Worm (Caenorhabditis elegans) whole organism, late embryonic: ENCODE measurements around the gene ZK673.11.

ENCODE experiments used
- C08G9.2 ChIP-seq: sonication (generic microtip); optimal IDR thresholded peaks from 2 replicates; lab custom pipeline; 2016; ENCODE audit warnings: mild to moderate bottlenecking, missing genetic modification characterization, moderate library complexity, missing compliant biosample characterization
- C38D4.7 ChIP-seq: fragments of 200-800 bp; sonication (Bioruptor generic); optimal IDR thresholded peaks from 2 replicates; lab custom pipeline; 2018; ENCODE audit warnings: mild to moderate bottlenecking, missing genetic modification characterization, moderate library complexity, missing compliant biosample characterization
- T23F11.4 ChIP-seq: fragments of 200-800 bp; sonication (Bioruptor generic); optimal IDR thresholded peaks from 2 replicates; lab custom pipeline; 2018; ENCODE audit warnings: mild to moderate bottlenecking, missing genetic modification characterization, missing compliant biosample characterization
- Y22D7AL.16 ChIP-seq: sonication (generic microtip); optimal IDR thresholded peaks from 2 replicates; lab custom pipeline; 2016; ENCODE audit warnings: missing genetic modification characterization, missing compliant biosample characterization
- ceh-19 ChIP-seq: fragments of 200-800 bp; sonication (Bioruptor generic); optimal IDR thresholded peaks from 2 replicates; lab custom pipeline; 2018; ENCODE audit warnings: mild to moderate bottlenecking, missing genetic modification characterization, missing compliant biosample characterization
- ceh-2 ChIP-seq: sonication (generic microtip); optimal IDR thresholded peaks from 2 replicates; lab custom pipeline; 2016; ENCODE audit warnings: missing genotype, missing genetic modification characterization, missing compliant biosample characterization
- ceh-22 ChIP-seq: sonication (generic microtip); optimal IDR thresholded peaks from 2 replicates; lab custom pipeline; 2017; ENCODE audit warnings: missing biosample characterization, missing genetic modification characterization
- ceh-24 ChIP-seq: sonication (generic microtip); optimal IDR thresholded peaks from 2 replicates; lab custom pipeline; 2016; ENCODE audit warnings: mild to moderate bottlenecking, missing genetic modification characterization, missing compliant biosample characterization
- ceh-31 ChIP-seq: sonication (generic microtip); optimal IDR thresholded peaks from 2 replicates; lab custom pipeline; 2016; ENCODE audit warnings: missing genetic modification characterization, missing compliant biosample characterization
- ceh-34 ChIP-seq: sonication (generic microtip); optimal IDR thresholded peaks from 2 replicates; lab custom pipeline; 2016; ENCODE audit warnings: mild to moderate bottlenecking, missing genetic modification characterization, missing compliant biosample characterization
- ceh-45 ChIP-seq: fragments of 200-800 bp; sonication (Bioruptor generic); IDR thresholded peaks from 2 replicates; pipeline ENCODE4 v1.3.6; 2022; ENCODE audit warnings: missing genetic modification reagents, missing genetic modification characterization, missing compliant biosample characterization
- ceh-6 ChIP-seq: fragments of 200-800 bp; sonication (Bioruptor generic); optimal IDR thresholded peaks from 2 replicates; lab custom pipeline; 2018; ENCODE audit warnings: mild to moderate bottlenecking, missing genetic modification characterization, missing compliant biosample characterization
- ceh-9 ChIP-seq: sonication (generic microtip); optimal IDR thresholded peaks from 2 replicates; lab custom pipeline; 2016; ENCODE audit warnings: mild to moderate bottlenecking, missing genetic modification characterization, inconsistent platforms, missing compliant biosample characterization
- che-1 ChIP-seq: sonication (generic microtip); optimal IDR thresholded peaks from 2 replicates; lab custom pipeline; 2016; ENCODE audit warnings: mild to moderate bottlenecking, missing genetic modification characterization, missing compliant biosample characterization
- dmd-4 ChIP-seq: sonication (generic microtip); optimal IDR thresholded peaks from 2 replicates; lab custom pipeline; 2016; ENCODE audit warnings: borderline replicate concordance, missing genetic modification characterization, missing compliant biosample characterization
- dve-1 ChIP-seq: sonication (generic microtip); optimal IDR thresholded peaks from 2 replicates; lab custom pipeline; 2017; ENCODE audit warnings: antibody characterized with exemption, mild to moderate bottlenecking, missing genetic modification characterization, missing compliant biosample characterization
- elt-2 ChIP-seq: sonication (generic microtip); optimal IDR thresholded peaks from 2 replicates; lab custom pipeline; 2016; ENCODE audit warnings: missing genetic modification reagents, missing genetic modification characterization, missing compliant biosample characterization
- ets-4 ChIP-seq: sonication (generic microtip); optimal IDR thresholded peaks from 2 replicates; lab custom pipeline; 2016; ENCODE audit warnings: missing genetic modification characterization, missing compliant biosample characterization
- eyg-1 ChIP-seq: sonication (generic microtip); optimal IDR thresholded peaks from 2 replicates; lab custom pipeline; 2016; ENCODE audit warnings: missing genotype, missing genetic modification characterization, missing compliant biosample characterization
- fkh-6 ChIP-seq: sonication (generic microtip); optimal IDR thresholded peaks from 2 replicates; lab custom pipeline; 2016; ENCODE audit warnings: missing genetic modification characterization, missing compliant biosample characterization
- gmeb-2 ChIP-seq: sonication (generic microtip); optimal IDR thresholded peaks from 2 replicates; lab custom pipeline; 2016; ENCODE audit warnings: missing genetic modification characterization, inconsistent platforms, missing compliant biosample characterization
- hlh-6 ChIP-seq: sonication (generic microtip); optimal IDR thresholded peaks from 2 replicates; lab custom pipeline; 2016; ENCODE audit warnings: missing genotype, missing genetic modification characterization, missing compliant biosample characterization
- hlh-8 ChIP-seq: sonication (generic microtip); optimal IDR thresholded peaks from 2 replicates; lab custom pipeline; 2016; ENCODE audit warnings: missing genotype, missing genetic modification characterization, missing compliant biosample characterization
- lim-6 ChIP-seq: sonication (generic microtip); optimal IDR thresholded peaks from 2 replicates; lab custom pipeline; 2016; ENCODE audit warnings: missing genetic modification characterization, missing compliant biosample characterization
- lin-11 ChIP-seq: fragments of 200-800 bp; sonication (Bioruptor generic); optimal IDR thresholded peaks from 2 replicates; lab custom pipeline; 2018; ENCODE audit warnings: mild to moderate bottlenecking, missing genetic modification characterization, missing compliant biosample characterization
- madf-2 ChIP-seq: sonication (generic microtip); optimal IDR thresholded peaks from 2 replicates; lab custom pipeline; 2017; ENCODE audit warnings: missing genetic modification characterization, missing compliant biosample characterization
- mec-3 ChIP-seq: sonication (generic microtip); optimal IDR thresholded peaks from 2 replicates; lab custom pipeline; 2016; ENCODE audit warnings: borderline replicate concordance, missing genetic modification characterization, missing compliant biosample characterization
- nhr-11 ChIP-seq: fragments of 150-350 bp; optimal IDR thresholded peaks from 2 replicates; lab custom pipeline; 2014; ENCODE audit warnings: missing biosample characterization, missing genetic modification characterization
- odd-2 ChIP-seq: sonication (generic microtip); optimal IDR thresholded peaks from 2 replicates; lab custom pipeline; 2017; ENCODE audit warnings: antibody characterized with exemption, mild to moderate bottlenecking, missing genetic modification characterization, missing compliant biosample characterization
- pros-1 ChIP-seq: fragments of 150-350 bp; optimal IDR thresholded peaks from 2 replicates; lab custom pipeline; 2014; ENCODE audit warnings: missing biosample characterization, missing genetic modification reagents, missing genetic modification characterization
- ref-2 ChIP-seq: sonication (generic microtip); optimal IDR thresholded peaks from 2 replicates; lab custom pipeline; 2016; ENCODE audit warnings: missing genetic modification characterization, missing compliant biosample characterization
- rnt-1 ChIP-seq: sonication (generic microtip); optimal IDR thresholded peaks from 2 replicates; lab custom pipeline; 2016; ENCODE audit warnings: missing genetic modification characterization, missing compliant biosample characterization
- sdc-2 ChIP-seq: sonication (generic microtip); optimal IDR thresholded peaks from 2 replicates; lab custom pipeline; 2016; ENCODE audit warnings: missing genotype, missing genetic modification characterization, missing compliant biosample characterization
- sox-2 ChIP-seq: fragments of 200-800 bp; sonication (Bioruptor generic); IDR thresholded peaks from 2 replicates; pipeline ENCODE4 v1.3.6; 2022; ENCODE audit warnings: missing genetic modification reagents, missing genetic modification characterization, missing compliant biosample characterization
- tbx-2 ChIP-seq: sonication (generic microtip); optimal IDR thresholded peaks from 2 replicates; lab custom pipeline; 2016; ENCODE audit warnings: missing genetic modification characterization, missing compliant biosample characterization
- tbx-7 ChIP-seq: sonication (generic microtip); optimal IDR thresholded peaks from 2 replicates; lab custom pipeline; 2016; ENCODE audit warnings: missing genotype, missing genetic modification characterization, missing compliant biosample characterization
- unc-42 ChIP-seq: sonication (generic microtip); optimal IDR thresholded peaks from 2 replicates; lab custom pipeline; 2016; ENCODE audit warnings: missing genotype, missing genetic modification characterization, missing compliant biosample characterization
- unc-55 ChIP-seq: sonication (generic microtip); optimal IDR thresholded peaks from 2 replicates; lab custom pipeline; 2017; ENCODE audit warnings: missing biosample characterization, missing genetic modification reagents, missing genetic modification characterization
- zip-5 ChIP-seq: sonication (generic microtip); optimal IDR thresholded peaks from 2 replicates; lab custom pipeline; 2016; ENCODE audit warnings: missing genetic modification characterization, missing compliant biosample characterization
- ztf-16 ChIP-seq: sonication (generic microtip); optimal IDR thresholded peaks from 2 replicates; lab custom pipeline; 2017; ENCODE audit warnings: missing genetic modification characterization, missing compliant biosample characterization

ZK673.11 gene

DNA sequence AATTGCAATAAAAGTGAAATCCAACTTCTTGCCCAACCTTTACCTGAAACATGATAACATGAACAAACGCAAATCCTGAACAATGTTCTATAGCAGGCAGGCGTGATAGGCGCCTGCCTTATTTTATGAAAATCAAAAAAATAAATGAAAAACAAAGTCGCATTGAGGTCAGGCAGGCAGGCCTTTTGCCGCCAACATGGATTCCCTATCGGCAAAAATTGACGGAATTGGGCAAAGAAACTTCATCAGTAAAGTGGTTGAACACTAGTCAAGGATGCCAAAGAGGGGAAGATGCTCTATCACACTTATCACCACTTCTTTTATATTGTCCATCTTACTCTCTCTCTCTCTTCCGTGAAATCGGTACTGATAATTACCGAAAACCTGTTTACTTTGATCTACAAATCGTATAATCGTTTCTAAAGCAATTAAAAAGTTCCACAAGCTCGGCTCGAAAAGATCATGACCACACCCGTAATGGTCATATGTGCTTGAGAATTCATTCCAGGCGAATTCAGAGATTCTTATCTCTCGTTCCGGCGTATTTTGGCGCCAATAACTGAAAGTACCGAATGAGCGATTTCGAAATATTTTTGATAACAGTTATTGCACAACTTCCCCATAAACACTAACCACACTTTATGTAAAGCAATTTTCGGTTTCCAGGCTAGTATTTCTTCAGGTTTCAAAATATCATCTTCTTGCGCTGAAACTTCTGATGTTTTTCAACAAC lies 24.9 kb downstream of the ZK673.11 start, which contains the start of the genes clec-60 and ZK666.11:
Gene clec-60 (minus strand): TSS at position 51 of the 733 bp plus-strand sequence.
Gene ZK666.11 (plus strand): TSS at position 699 of the 733 bp plus-strand sequence.
- TF ChIP-seq unc-55 (no peak), ets-4 (tag; lab: Kevin White, UChicago) (no peak), rnt-1 (no peak), C38D4.7 (no peak), hlh-6 (no peak), sdc-2 (no peak), ceh-9 (tag; lab: Kevin White, UChicago) (no peak), che-1 (tag; lab: Kevin White, UChicago) (no peak), dmd-4 (tag; lab: Kevin White, UChicago) (no peak), lin-11 (no peak), ref-2 (tag; lab: Kevin White, UChicago) (no peak), odd-2 (tag; lab: Kevin White, UChicago) (no peak), lim-6 (no peak), ceh-22 (tag; lab: Kevin White, UChicago) (no peak), pros-1 (tag; lab: Kevin White, UChicago) (no peak), sox-2 (GFP tag; lab: Robert Waterston, UW) (no peak), fkh-6 (tag; lab: Kevin White, UChicago) (no peak), C08G9.2 (no peak), elt-2 (tag; lab: Kevin White, UChicago) (no peak)

DNA sequence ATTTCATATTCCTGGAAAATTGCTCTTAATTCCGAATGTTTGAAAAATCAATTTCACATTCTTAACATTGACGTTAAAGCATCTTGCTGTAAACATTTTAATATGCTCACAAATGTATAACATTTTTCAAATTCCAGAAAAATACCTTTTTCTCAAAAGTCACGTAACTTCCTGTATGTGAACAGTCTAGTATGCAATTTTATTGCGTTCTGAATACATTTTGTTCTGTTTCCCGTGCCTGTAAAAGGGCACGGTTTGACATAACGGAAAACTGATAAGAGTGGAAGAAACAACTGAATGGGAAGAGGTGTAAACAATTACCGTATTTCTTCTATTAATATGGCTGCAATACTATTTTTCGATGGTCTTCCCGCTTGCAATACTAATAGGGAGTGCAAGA lies 25.8 kb downstream of the ZK673.11 start:
- no peak for TF ChIP-seq ceh-2

DNA sequence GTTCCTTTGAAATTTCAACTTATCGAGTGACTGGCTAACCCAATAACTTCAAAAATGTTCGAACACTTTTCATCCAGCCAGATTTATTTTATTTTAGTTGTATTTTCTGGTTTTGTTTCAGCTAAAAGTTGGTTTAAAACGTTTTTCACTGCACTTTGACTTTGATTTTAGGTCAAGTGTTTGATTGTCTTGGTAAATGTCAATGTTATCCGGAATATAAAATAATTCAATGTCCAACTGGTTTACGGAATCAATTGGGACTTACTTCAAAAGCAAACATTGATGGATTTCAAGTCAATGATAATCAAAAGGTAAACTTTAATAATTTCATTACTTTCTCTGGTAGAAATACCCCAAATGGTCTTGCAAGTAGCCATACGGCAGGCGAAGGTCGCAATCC lies 26.8 kb downstream of the ZK673.11 start:
- TF ChIP-seq zip-5 (tag; lab: Kevin White, UChicago) (no peak), ceh-24 (tag; lab: Kevin White, UChicago) (no peak), tbx-7 (tag; lab: Kevin White, UChicago) (no peak), ceh-31 (no peak), T23F11.4 (no peak), elt-2 (tag; lab: Kevin White, UChicago) (no peak), nhr-11 (tag; lab: Kevin White, UChicago) (no peak), ceh-2 (no peak), madf-2 (tag; lab: Kevin White, UChicago) (no peak), dmd-4 (tag; lab: Kevin White, UChicago) (no peak), unc-42 (no peak), unc-55 (no peak), ref-2 (tag; lab: Kevin White, UChicago) (no peak), ceh-34 (tag; lab: Kevin White, UChicago) (no peak), eyg-1 (tag; lab: Kevin White, UChicago) (no peak), ceh-22 (tag; lab: Kevin White, UChicago) (no peak)

DNA sequence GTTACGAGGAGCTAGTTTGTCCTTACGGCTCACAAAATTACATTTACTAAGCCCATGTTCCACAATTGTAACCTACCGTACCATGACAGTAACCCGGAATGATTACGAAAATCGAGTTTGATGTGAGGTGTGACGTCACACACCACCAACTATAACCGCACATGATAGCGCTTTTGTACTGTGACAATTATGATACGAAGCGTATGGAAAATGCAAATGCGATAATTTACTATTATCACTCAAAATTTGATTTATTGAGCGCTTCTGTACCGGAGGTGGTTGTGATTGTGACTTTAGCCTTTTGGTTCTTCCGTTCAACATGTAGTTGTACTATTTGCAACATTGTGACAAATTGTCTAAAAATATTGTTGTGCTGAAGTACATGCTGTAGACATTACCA lies 28.6 kb downstream of the ZK673.11 start:
- TF ChIP-seq nhr-11 (tag; lab: Kevin White, UChicago): no peak
- TF ChIP-seq Y22D7AL.16 (tag; lab: Kevin White, UChicago): no peak
- TF ChIP-seq lim-6: no peak
- no peak for TF ChIP-seq ets-4 (tag; lab: Kevin White, UChicago)
- no peak for TF ChIP-seq ceh-6 (GFP tag; lab: Kevin White, UChicago)
- no peak for TF ChIP-seq hlh-8
- no peak for TF ChIP-seq mec-3 (tag; lab: Kevin White, UChicago)
- TF ChIP-seq ceh-45 (GFP tag; lab: Robert Waterston, UW): no peak
- no peak for TF ChIP-seq ceh-19 (GFP tag; lab: Kevin White, UChicago)
- TF ChIP-seq dve-1: no peak
- TF ChIP-seq elt-2 (tag; lab: Kevin White, UChicago): no peak
- TF ChIP-seq che-1 (tag; lab: Kevin White, UChicago): no peak
- TF ChIP-seq gmeb-2: no peak
- TF ChIP-seq ztf-16: no peak
- TF ChIP-seq tbx-2 (tag; lab: Kevin White, UChicago): no peak
- TF ChIP-seq unc-55: no peak
